Worm (Caenorhabditis elegans) whole organism, L4 larva: ENCODE data around the gene nta-1.
A peak's percentile ranks its signal among the peaks of the same experiment; 100 is the strongest.

Experiments
- D1046.2 ChIP-seq: fragments of 200-800 bp; sonication (Bioruptor generic); IDR thresholded peaks from 2 replicates; pipeline ENCODE4 v1.3.6; 2022; ENCODE audit warnings: missing genetic modification characterization, missing compliant biosample characterization
- F10B5.3 ChIP-seq: sonication (generic microtip); optimal IDR thresholded peaks from 2 replicates; lab custom pipeline; 2016; ENCODE audit warnings: mild to moderate bottlenecking, missing genetic modification characterization, missing compliant biosample characterization
- F26F4.8 ChIP-seq: fragments of 200-800 bp; sonication (Bioruptor generic); conservative IDR thresholded peaks from 2 replicates; pipeline ENCODE4 v1.3.6; 2022; ENCODE audit warnings: missing genetic modification characterization, missing compliant biosample characterization
- F37D6.2 ChIP-seq: sonication (generic microtip); optimal IDR thresholded peaks from 2 replicates; lab custom pipeline; 2016; ENCODE audit warnings: mild to moderate bottlenecking, missing genetic modification characterization, missing compliant biosample characterization
- T20F7.1 ChIP-seq: fragments of 200-800 bp; sonication (Bioruptor generic); optimal IDR thresholded peaks from 2 replicates; lab custom pipeline; 2018; ENCODE audit warnings: mild to moderate bottlenecking, missing genetic modification characterization, missing compliant biosample characterization
- Y105C5A.15 ChIP-seq: fragments of 200-800 bp; sonication (Bioruptor generic); IDR thresholded peaks from 2 replicates; pipeline ENCODE4 v1.3.6; 2022; ENCODE audit warnings: missing genetic modification characterization, missing compliant biosample characterization
- Y48G9A.11 ChIP-seq: fragments of 200-800 bp; sonication (Bioruptor generic); IDR thresholded peaks from 2 replicates; pipeline ENCODE4 v1.3.6; 2022; ENCODE audit warnings: missing genetic modification reagents, missing genetic modification characterization, missing compliant biosample characterization
- Y75B8A.6 ChIP-seq: fragments of 200-800 bp; sonication (Bioruptor generic); IDR thresholded peaks from 2 replicates; pipeline ENCODE4 v1.3.6; 2022; ENCODE audit warnings: missing genetic modification reagents, missing genetic modification characterization, missing compliant biosample characterization
- aly-2 ChIP-seq: sonication (generic microtip); optimal IDR thresholded peaks from 2 replicates; lab custom pipeline; 2018; ENCODE audit warnings: missing biosample characterization, missing genetic modification characterization
- arid-1 ChIP-seq: fragments of 200-800 bp; sonication (Bioruptor generic); conservative IDR thresholded peaks from 2 replicates; pipeline ENCODE4 v1.3.6; 2022; ENCODE audit warnings: missing genetic modification reagents, missing genetic modification characterization, missing compliant biosample characterization
- attf-4 ChIP-seq: sonication (generic microtip); optimal IDR thresholded peaks from 3 replicates; lab custom pipeline; 2017; ENCODE audit warnings: missing biosample characterization, missing genetic modification characterization
- ceh-32 ChIP-seq: sonication (generic microtip); optimal IDR thresholded peaks from 2 replicates; lab custom pipeline; 2016; ENCODE audit warnings: mild to moderate bottlenecking, missing genetic modification characterization, missing compliant biosample characterization; ENCODE audit not compliant: poor library complexity
- ceh-44 ChIP-seq: fragments of 200-800 bp; sonication (Bioruptor generic); IDR thresholded peaks from 2 replicates; pipeline ENCODE4 v1.3.6; 2022; ENCODE audit warnings: missing genetic modification reagents, missing genetic modification characterization, missing compliant biosample characterization
- ctbp-1 ChIP-seq: fragments of 200-800 bp; sonication (Bioruptor generic); IDR thresholded peaks from 2 replicates; pipeline ENCODE4 v1.3.6; 2022; ENCODE audit warnings: missing genetic modification reagents, missing genetic modification characterization, missing compliant biosample characterization
- daf-12 ChIP-seq: fragments of 150-350 bp; optimal IDR thresholded peaks from 2 replicates; lab custom pipeline; 2014; ENCODE audit warnings: missing biosample characterization, missing genetic modification reagents, missing genetic modification characterization
- daf-19 ChIP-seq: fragments of 200-800 bp; sonication (Bioruptor generic); conservative IDR thresholded peaks from 2 replicates; pipeline ENCODE4 v1.3.6; 2022; ENCODE audit warnings: missing genetic modification characterization, missing compliant biosample characterization
- dmd-8 ChIP-seq: fragments of 200-800 bp; sonication (Bioruptor generic); IDR thresholded peaks from 2 replicates; pipeline ENCODE4 v1.3.6; 2022; ENCODE audit warnings: missing genetic modification characterization, missing compliant biosample characterization
- dmd-9 ChIP-seq: fragments of 200-800 bp; sonication (Bioruptor generic); IDR thresholded peaks from 2 replicates; pipeline ENCODE4 v1.3.6; 2022; ENCODE audit warnings: missing genetic modification reagents, missing genetic modification characterization, missing compliant biosample characterization
- dpl-1 ChIP-seq: fragments of 150-350 bp; optimal IDR thresholded peaks from 2 replicates; lab custom pipeline; 2014; ENCODE audit warnings: missing biosample characterization, missing genetic modification reagents, missing genetic modification characterization
- duxl-1 ChIP-seq: sonication (generic microtip); optimal IDR thresholded peaks from 2 replicates; lab custom pipeline; 2016; ENCODE audit warnings: mild to moderate bottlenecking, missing genetic modification characterization, moderate library complexity, missing compliant biosample characterization; ENCODE audit not compliant: poor library complexity
- egl-43 ChIP-seq: fragments of 200-800 bp; sonication (Bioruptor generic); IDR thresholded peaks from 2 replicates; pipeline ENCODE4 v1.3.6; 2022; ENCODE audit warnings: missing genetic modification reagents, missing genetic modification characterization, missing compliant biosample characterization
- gei-8 ChIP-seq: fragments of 200-800 bp; sonication (Bioruptor generic); optimal IDR thresholded peaks from 2 replicates; lab custom pipeline; 2018; ENCODE audit warnings: mild to moderate bottlenecking, missing genetic modification characterization, missing compliant biosample characterization
- hif-1 ChIP-seq, 2 experiments: sonication (generic microtip); optimal IDR thresholded peaks; 2 replicates each; lab custom pipeline; 2016 to 2017; ENCODE audit warnings: missing compliant biosample characterization in 2 of 2, missing genetic modification characterization in 2 of 2, missing genetic modification reagents in 2 of 2, missing genotype in 2 of 2, mild to moderate bottlenecking in 1 of 2
- hlh-11 ChIP-seq: fragments of 200-800 bp; sonication (Bioruptor generic); optimal IDR thresholded peaks from 2 replicates; lab custom pipeline; 2018; ENCODE audit warnings: mild to moderate bottlenecking, missing genetic modification characterization, missing compliant biosample characterization
- hlh-30 ChIP-seq: sonication (generic microtip); optimal IDR thresholded peaks from 2 replicates; lab custom pipeline; 2017; ENCODE audit warnings: antibody characterized with exemption, mild to moderate bottlenecking, missing genetic modification characterization, missing compliant biosample characterization; ENCODE audit not compliant: insufficient read depth
- jun-1 ChIP-seq: fragments of 150-350 bp; optimal IDR thresholded peaks from 2 replicates; lab custom pipeline; 2014; ENCODE audit warnings: missing biosample characterization, missing genetic modification reagents, missing genetic modification characterization
- lin-1 ChIP-seq: fragments of 200-800 bp; sonication (Bioruptor generic); IDR thresholded peaks from 2 replicates; pipeline ENCODE4 v1.3.6; 2022; ENCODE audit warnings: missing genetic modification reagents, missing genetic modification characterization, missing compliant biosample characterization
- lin-13 ChIP-seq: fragments of 150-350 bp; optimal IDR thresholded peaks from 2 replicates; lab custom pipeline; 2014; ENCODE audit warnings: missing biosample characterization, missing genetic modification reagents, missing genetic modification characterization
- lir-3 ChIP-seq: sonication (generic microtip); optimal IDR thresholded peaks from 2 replicates; lab custom pipeline; 2016; ENCODE audit warnings: mild to moderate bottlenecking, missing genetic modification characterization, missing compliant biosample characterization
- madf-9 ChIP-seq: fragments of 200-800 bp; sonication (Bioruptor generic); conservative IDR thresholded peaks from 2 replicates; pipeline ENCODE4 v1.3.6; 2022; ENCODE audit warnings: missing genetic modification reagents, missing genetic modification characterization, missing compliant biosample characterization
- mdl-1 ChIP-seq, 2 experiments: fragments of 150-350 bp in 1 of 2; sonication (generic microtip) in 1 of 2; optimal IDR thresholded peaks; 2 replicates each; lab custom pipeline; 2014 to 2017; ENCODE audit warnings: missing biosample characterization in 2 of 2, missing genetic modification characterization in 2 of 2
- mdt-29 ChIP-seq: fragments of 200-800 bp; sonication (Bioruptor generic); IDR thresholded peaks from 2 replicates; pipeline ENCODE4 v1.3.6; 2022; ENCODE audit warnings: missing genetic modification reagents, missing genetic modification characterization, missing compliant biosample characterization
- mxl-2 ChIP-seq: fragments of 200-800 bp; sonication (Bioruptor generic); conservative IDR thresholded peaks from 2 replicates; pipeline ENCODE4 v1.3.6; 2022; ENCODE audit warnings: missing genetic modification reagents, missing genetic modification characterization, missing compliant biosample characterization
- nhr-28 ChIP-seq: fragments of 150-350 bp; optimal IDR thresholded peaks from 2 replicates; lab custom pipeline; 2014; ENCODE audit warnings: missing biosample characterization, missing genetic modification characterization
- nhr-42 ChIP-seq: fragments of 200-800 bp; sonication (Bioruptor generic); IDR thresholded peaks from 2 replicates; pipeline ENCODE4 v1.3.6; 2022; ENCODE audit warnings: missing genetic modification characterization, missing compliant biosample characterization
- nhr-48 ChIP-seq: sonication (generic microtip); optimal IDR thresholded peaks from 2 replicates; lab custom pipeline; 2016; ENCODE audit warnings: mild to moderate bottlenecking, missing genetic modification characterization, missing compliant biosample characterization
- pha-4 ChIP-seq, 2 experiments: fragments of 150-350 bp in 1 of 2; fragments of 200-800 bp in 1 of 2; sonication (Bioruptor generic) in 1 of 2; IDR thresholded peaks in 1 of 2; optimal IDR thresholded peaks in 1 of 2; 2 replicates each; pipeline versions ENCODE4 v1.3.6 to Lab custom; 2014 to 2022; ENCODE audit warnings: missing genetic modification characterization in 2 of 2, missing genetic modification reagents in 2 of 2, missing biosample characterization in 1 of 2, missing compliant biosample characterization in 1 of 2
- pqm-1 ChIP-seq: sonication (generic microtip); optimal IDR thresholded peaks from 2 replicates; lab custom pipeline; 2017; ENCODE audit warnings: missing biosample characterization, missing genetic modification characterization
- rbr-2 ChIP-seq: sonication (generic microtip); optimal IDR thresholded peaks from 2 replicates; lab custom pipeline; 2016; ENCODE audit warnings: missing genotype, missing genetic modification characterization, missing compliant biosample characterization
- saeg-2 ChIP-seq: fragments of 200-800 bp; sonication (Bioruptor generic); IDR thresholded peaks from 2 replicates; pipeline ENCODE4 v1.3.6; 2022; ENCODE audit warnings: missing genetic modification reagents, missing genetic modification characterization, missing compliant biosample characterization
- sdz-12 ChIP-seq: fragments of 200-800 bp; sonication (Bioruptor generic); optimal IDR thresholded peaks from 2 replicates; lab custom pipeline; 2018; ENCODE audit warnings: mild to moderate bottlenecking, missing genetic modification characterization, missing compliant biosample characterization
- set-16 ChIP-seq: fragments of 200-800 bp; sonication (Bioruptor generic); IDR thresholded peaks from 2 replicates; pipeline ENCODE4 v1.3.6; 2022; ENCODE audit warnings: missing genetic modification reagents, missing genetic modification characterization, missing compliant biosample characterization
- skn-1 ChIP-seq: fragments of 150-350 bp; optimal IDR thresholded peaks from 2 replicates; lab custom pipeline; 2014; ENCODE audit warnings: missing biosample characterization, missing genetic modification characterization
- snpc-4 ChIP-seq: fragments of 150-350 bp; optimal IDR thresholded peaks from 2 replicates; lab custom pipeline; 2014; ENCODE audit warnings: missing biosample characterization, missing genetic modification characterization
- tag-97 ChIP-seq: fragments of 200-800 bp; sonication (Bioruptor generic); IDR thresholded peaks from 2 replicates; pipeline ENCODE4 v1.3.6; 2022; ENCODE audit warnings: missing genetic modification characterization, missing compliant biosample characterization
- unc-130 ChIP-seq: sonication (generic microtip); optimal IDR thresholded peaks from 2 replicates; lab custom pipeline; 2016; ENCODE audit warnings: missing genetic modification reagents, missing genetic modification characterization, missing compliant biosample characterization
- zag-1 ChIP-seq: fragments of 150-350 bp; optimal IDR thresholded peaks from 2 replicates; lab custom pipeline; 2014; ENCODE audit warnings: missing biosample characterization, missing genetic modification characterization
- zfp-3 ChIP-seq: fragments of 200-800 bp; sonication (Bioruptor generic); conservative IDR thresholded peaks from 2 replicates; pipeline ENCODE4 v1.3.6; 2022; ENCODE audit warnings: missing genetic modification reagents, missing genetic modification characterization, missing compliant biosample characterization
- zip-2 ChIP-seq: fragments of 150-350 bp; optimal IDR thresholded peaks from 2 replicates; lab custom pipeline; 2014; ENCODE audit warnings: missing biosample characterization, missing genetic modification characterization
- ztf-11 ChIP-seq: fragments of 150-350 bp; optimal IDR thresholded peaks from 2 replicates; lab custom pipeline; 2014; ENCODE audit warnings: missing biosample characterization, missing genetic modification characterization
- ztf-7 ChIP-seq: fragments of 150-350 bp; optimal IDR thresholded peaks from 2 replicates; lab custom pipeline; 2014; ENCODE audit warnings: missing biosample characterization, missing genetic modification characterization

The nta-1 gene

ce11 chrII:3786538-3786937 lies 42.9 kb upstream of the nta-1 start:
- TF ChIP-seq T20F7.1 (GFP tag; lab: Kevin White, UChicago) (no peak), jun-1 (tag; lab: Kevin White, UChicago) (no peak), mdl-1 (tag; optimal IDR thresholded peaks at IDR 0.05; lab: Kevin White, UChicago) (peak in 1 of 2 experiments; percentile 53), zfp-3 (GFP tag; lab: Robert Waterston, UW) (no peak), rbr-2 (no peak), nhr-28 (peak; percentile 98), pha-4 (GFP tag; IDR thresholded peaks at IDR 0.05; lab: Robert Waterston, UW) (no peak), pha-4 (tag; optimal IDR thresholded peaks at IDR 0.05; lab: Kevin White, UChicago) (no peak), tag-97 (GFP tag; lab: Robert Waterston, UW) (no peak), gei-8 (GFP tag; lab: Kevin White, UChicago) (no peak), ztf-11 (tag; lab: Kevin White, UChicago) (no peak), D1046.2 (GFP tag; lab: Robert Waterston, UW) (no peak), F10B5.3 (no peak), dpl-1 (GFP tag; lab: Kevin White, UChicago) (no peak), hlh-30 (tag; lab: Kevin White, UChicago) (no peak), set-16 (GFP tag; lab: Robert Waterston, UW) (no peak), mxl-2 (GFP tag; lab: Robert Waterston, UW) (no peak), nhr-42 (GFP tag; lab: Robert Waterston, UW) (0 out of 2 replicates have a peak, but pooled peaks have one; percentile 18), saeg-2 (GFP tag; lab: Robert Waterston, UW) (no peak), mdt-29 (GFP tag; lab: Robert Waterston, UW) (no peak), hlh-11 (tag; lab: Kevin White, UChicago) (peak; percentile 79), daf-12 (tag; lab: Kevin White, UChicago) (no peak), zip-2 (tag; lab: Kevin White, UChicago) (no peak), dmd-9 (GFP tag; lab: Robert Waterston, UW) (no peak), skn-1 (no peak), ztf-7 (tag; lab: Kevin White, UChicago) (no peak), ceh-44 (GFP tag; lab: Robert Waterston, UW) (no peak), ctbp-1 (GFP tag; lab: Robert Waterston, UW) (no peak), zag-1 (tag; lab: Kevin White, UChicago) (no peak), hif-1 (tag; optimal IDR thresholded peaks at IDR 0.05; lab: Kevin White, UChicago) (no peak), snpc-4 (tag; lab: Kevin White, UChicago) (no peak), nhr-48 (tag; lab: Kevin White, UChicago) (no peak), dmd-8 (GFP tag; lab: Robert Waterston, UW) (no peak), Y75B8A.6 (GFP tag; lab: Robert Waterston, UW) (no peak), aly-2 (tag; lab: Kevin White, UChicago) (no peak), lir-3 (tag; lab: Kevin White, UChicago) (no peak), attf-4 (tag; lab: Kevin White, UChicago) (no peak), madf-9 (GFP tag; lab: Robert Waterston, UW) (no peak), lin-1 (peak; percentile 91), daf-19 (GFP tag; lab: Robert Waterston, UW) (no peak), ceh-32 (tag; lab: Kevin White, UChicago) (no peak), lin-13 (GFP tag; lab: Kevin White, UChicago) (no peak), pqm-1 (peak; percentile 100), F37D6.2 (tag; lab: Kevin White, UChicago) (no peak), sdz-12 (GFP tag; lab: Kevin White, UChicago) (no peak), Y48G9A.11 (GFP tag; lab: Robert Waterston, UW) (no peak), duxl-1 (no peak), arid-1 (no peak), unc-130 (GFP tag; lab: Kevin White, UChicago) (no peak), egl-43 (GFP tag; lab: Robert Waterston, UW) (no peak), F26F4.8 (no peak), Y105C5A.15 (GFP tag; lab: Robert Waterston, UW) (no peak)
